Fruit fly (Drosophila melanogaster) whole organism, embryonic: ENCODE measurements around the gene Decay.

Source experiments
- Abd-B ChIP-seq: fragments of 200-800 bp; sonication (Bioruptor generic); optimal IDR thresholded peaks from 2 replicates; lab custom pipeline; 2018; ENCODE audit warnings: missing biosample characterization, mild to moderate bottlenecking, missing genetic modification characterization, moderate library complexity
- Adf1 ChIP-seq: fragments of 200-800 bp; sonication (Bioruptor generic); IDR thresholded peaks from 2 replicates; pipeline ENCODE4 v1.3.6; 2022; ENCODE audit warnings: missing biosample characterization, missing genetic modification characterization
- Antp ChIP-seq: fragments of 200-800 bp; sonication (Bioruptor generic); optimal IDR thresholded peaks from 3 replicates; lab custom pipeline; 2016; ENCODE audit warnings: missing biosample characterization, missing genetic modification characterization
- CG10321 ChIP-seq: fragments of 200-800 bp; sonication (Bioruptor generic); IDR thresholded peaks from 2 replicates; pipeline ENCODE4 v1.3.6; 2022; ENCODE audit warnings: missing biosample characterization, missing genetic modification characterization
- CG10431 ChIP-seq: fragments of 200-800 bp; sonication (Bioruptor generic); optimal IDR thresholded peaks from 3 replicates; lab custom pipeline; 2018; ENCODE audit warnings: missing biosample characterization, mild to moderate bottlenecking, missing genetic modification characterization
- CG11398 ChIP-seq: fragments of 200-800 bp; sonication (Bioruptor generic); optimal IDR thresholded peaks from 2 replicates; lab custom pipeline; 2016; ENCODE audit warnings: missing biosample characterization, missing genetic modification characterization
- CG11695 ChIP-seq: fragments of 200-800 bp; sonication (Bioruptor generic); IDR thresholded peaks from 3 replicates; pipeline ENCODE4 v1.3.6; 2022; ENCODE audit warnings: missing biosample characterization, missing genetic modification characterization
- CG13894 ChIP-seq: fragments of 200-800 bp; sonication (Bioruptor generic); optimal IDR thresholded peaks from 3 replicates; lab custom pipeline; 2018; ENCODE audit warnings: missing biosample characterization, mild to moderate bottlenecking, missing genetic modification characterization, moderate library complexity
- CG14050 ChIP-seq: fragments of 200-800 bp; sonication (Bioruptor generic); IDR thresholded peaks from 3 replicates; pipeline ENCODE4 v1.3.6; 2022; ENCODE audit warnings: missing biosample characterization, missing genetic modification characterization
- CG2889 ChIP-seq: fragments of 200-800 bp; sonication (Bioruptor generic); IDR thresholded peaks from 3 replicates; pipeline ENCODE4 v1.3.6; 2022; ENCODE audit warnings: missing biosample characterization, missing genetic modification characterization
- CG31224 ChIP-seq: fragments of 200-800 bp; sonication (Bioruptor generic); IDR thresholded peaks from 2 replicates; pipeline ENCODE4 v1.3.6; 2022; ENCODE audit warnings: missing biosample characterization, missing genetic modification characterization
- CG32767 ChIP-seq: fragments of 200-800 bp; sonication (Bioruptor generic); IDR thresholded peaks from 2 replicates; pipeline ENCODE4 v1.3.6; 2022; ENCODE audit warnings: missing biosample characterization, missing genetic modification characterization
- CG3407 ChIP-seq: fragments of 200-800 bp; sonication (Bioruptor generic); optimal IDR thresholded peaks from 2 replicates; lab custom pipeline; 2018; ENCODE audit warnings: missing biosample characterization, mild to moderate bottlenecking, missing genetic modification characterization
- CG5245 ChIP-seq: fragments of 200-800 bp; sonication (Bioruptor generic); optimal IDR thresholded peaks from 3 replicates; lab custom pipeline; 2016; ENCODE audit warnings: missing biosample characterization, missing genetic modification characterization
- CG8281 ChIP-seq: fragments of 200-800 bp; sonication (Bioruptor generic); optimal IDR thresholded peaks from 2 replicates; lab custom pipeline; 2018; ENCODE audit warnings: missing biosample characterization, mild to moderate bottlenecking, missing genetic modification characterization, moderate library complexity
- CG8924 ChIP-seq: fragments of 200-800 bp; optimal IDR thresholded peaks from 3 replicates; lab custom pipeline; 2019; ENCODE audit warnings: missing biosample characterization, mild to moderate bottlenecking, missing genetic modification characterization, moderate library complexity
- CG9437 ChIP-seq: fragments of 200-800 bp; sonication (Bioruptor generic); optimal IDR thresholded peaks from 2 replicates; lab custom pipeline; 2018; ENCODE audit warnings: missing biosample characterization, mild to moderate bottlenecking, missing genetic modification characterization
- CTCF ChIP-seq: fragments of 200-800 bp; sonication (Bioruptor generic); optimal IDR thresholded peaks from 2 replicates; lab custom pipeline; 2017; ENCODE audit warnings: missing biosample characterization, mild to moderate bottlenecking, missing genetic modification characterization, moderate library complexity
- E2f1 ChIP-seq: fragments of 200-800 bp; sonication (Bioruptor generic); IDR thresholded peaks from 2 replicates; pipeline ENCODE4 v1.3.6; 2022; ENCODE audit warnings: missing biosample characterization, missing genetic modification characterization
- Hr78 ChIP-seq, 2 experiments: fragments of 200-800 bp in 1 of 2; fragments of >200 bp in 1 of 2; sonication (Bioruptor generic) in 1 of 2; optimal IDR thresholded peaks; 2 replicates each; lab custom pipeline; 2017 to 2019; ENCODE audit warnings: missing biosample characterization in 2 of 2, missing genetic modification characterization in 2 of 2, mild to moderate bottlenecking in 1 of 2, moderate library complexity in 1 of 2
- Jarid2 ChIP-seq: fragments of 200-800 bp; sonication (Bioruptor generic); optimal IDR thresholded peaks from 3 replicates; lab custom pipeline; 2017; ENCODE audit warnings: mild to moderate bottlenecking, missing biosample characterization, missing genetic modification reagents, missing genetic modification characterization
- NC2β ChIP-seq: fragments of 200-800 bp; sonication (Bioruptor generic); optimal IDR thresholded peaks from 2 replicates; lab custom pipeline; 2016; ENCODE audit warnings: missing biosample characterization, missing genetic modification characterization
- Neu2 ChIP-seq: fragments of 200-800 bp; sonication (Bioruptor generic); optimal IDR thresholded peaks from 3 replicates; lab custom pipeline; 2016; ENCODE audit warnings: missing biosample characterization, missing genetic modification characterization, borderline replicate concordance
- NfI ChIP-seq: fragments of 200-800 bp; sonication (Bioruptor generic); optimal IDR thresholded peaks from 3 replicates; lab custom pipeline; 2018; ENCODE audit warnings: missing biosample characterization, mild to moderate bottlenecking, missing genetic modification characterization, moderate library complexity
- Scr ChIP-seq: fragments of 200-800 bp; sonication (Bioruptor generic); IDR thresholded peaks from 2 replicates; pipeline ENCODE4 v1.3.6; 2022; ENCODE audit warnings: missing biosample characterization, missing genetic modification characterization; ENCODE audit not compliant: partially characterized antibody
- Side ChIP-seq: fragments of 200-800 bp; sonication (Bioruptor generic); optimal IDR thresholded peaks from 2 replicates; lab custom pipeline; 2016; ENCODE audit warnings: missing biosample characterization, missing genetic modification characterization
- Trl ChIP-seq, 3 experiments: fragments of >200 bp in 2 of 3; fragments of 200-800 bp in 1 of 3; sonication (Bioruptor generic) in 1 of 3; optimal IDR thresholded peaks; 2 replicates in 1 of 3; 3 replicates in 2 of 3; lab custom pipeline; 2016 to 2017; ENCODE audit warnings: missing biosample characterization in 1 of 3, missing genetic modification characterization in 1 of 3
- ab ChIP-seq: fragments of 200-800 bp; sonication (Bioruptor generic); optimal IDR thresholded peaks from 2 replicates; lab custom pipeline; 2016; ENCODE audit warnings: missing biosample characterization, missing genetic modification characterization
- al ChIP-seq: fragments of 200-800 bp; sonication (Bioruptor generic); IDR thresholded peaks from 2 replicates; pipeline ENCODE4 v1.3.6; 2022; ENCODE audit warnings: missing biosample characterization, missing genetic modification characterization
- ash1 ChIP-seq: fragments of 200-800 bp; sonication (Bioruptor generic); optimal IDR thresholded peaks from 2 replicates; lab custom pipeline; 2018; ENCODE audit warnings: missing biosample characterization, mild to moderate bottlenecking, missing genetic modification characterization
- bbx ChIP-seq: fragments of 200-800 bp; sonication (Bioruptor generic); IDR thresholded peaks from 2 replicates; pipeline ENCODE4 v1.3.6; 2022; ENCODE audit warnings: missing biosample characterization, missing genetic modification characterization; ENCODE audit not compliant: partially characterized antibody
- bcd ChIP-seq: fragments of 200-800 bp; sonication (Bioruptor generic); optimal IDR thresholded peaks from 2 replicates; lab custom pipeline; 2017; ENCODE audit warnings: missing biosample characterization, mild to moderate bottlenecking, missing genetic modification characterization
- btn ChIP-seq: fragments of 200-800 bp; sonication (Bioruptor generic); optimal IDR thresholded peaks from 2 replicates; lab custom pipeline; 2016; ENCODE audit warnings: missing biosample characterization, missing genetic modification characterization
- chn ChIP-seq: fragments of 200-800 bp; sonication (Bioruptor generic); optimal IDR thresholded peaks from 2 replicates; lab custom pipeline; 2016; ENCODE audit warnings: missing biosample characterization, missing genetic modification characterization
- dati ChIP-seq: fragments of 200-800 bp; sonication (Bioruptor generic); IDR thresholded peaks from 2 replicates; pipeline ENCODE4 v1.3.6; 2022; ENCODE audit warnings: missing biosample characterization, missing genetic modification characterization
- en ChIP-seq: fragments of 200-800 bp; sonication (Bioruptor generic); optimal IDR thresholded peaks from 2 replicates; lab custom pipeline; 2016; ENCODE audit warnings: missing biosample characterization, missing genetic modification characterization
- ewg ChIP-seq: fragments of 200-800 bp; sonication (Bioruptor generic); optimal IDR thresholded peaks from 3 replicates; lab custom pipeline; 2017; ENCODE audit warnings: mild to moderate bottlenecking, missing biosample characterization, missing genetic modification reagents, missing genetic modification characterization
- gsb-n ChIP-seq: fragments of 200-800 bp; sonication (Bioruptor generic); optimal IDR thresholded peaks from 3 replicates; lab custom pipeline; 2018; ENCODE audit warnings: missing biosample characterization, mild to moderate bottlenecking, missing genetic modification characterization
- ind ChIP-seq: fragments of 200-800 bp; sonication (Bioruptor generic); optimal IDR thresholded peaks from 3 replicates; lab custom pipeline; 2016; ENCODE audit warnings: missing biosample characterization, missing genetic modification characterization
- jing ChIP-seq: fragments of 200-800 bp; sonication (Bioruptor generic); optimal IDR thresholded peaks from 2 replicates; lab custom pipeline; 2018; ENCODE audit warnings: missing biosample characterization, mild to moderate bottlenecking, missing genetic modification characterization
- lab ChIP-seq: fragments of 200-800 bp; sonication (Bioruptor generic); optimal IDR thresholded peaks from 3 replicates; lab custom pipeline; 2017; ENCODE audit warnings: missing biosample characterization, missing genetic modification characterization, mild to moderate bottlenecking, moderate library complexity, missing genetic modification reagents
- mld ChIP-seq: fragments of 200-800 bp; sonication (Bioruptor generic); IDR thresholded peaks from 3 replicates; pipeline ENCODE4 v1.3.6; 2022; ENCODE audit warnings: missing biosample characterization, missing genetic modification characterization; ENCODE audit not compliant: partially characterized antibody
- nerfin-1 ChIP-seq: fragments of 200-800 bp; sonication (Bioruptor generic); optimal IDR thresholded peaks from 3 replicates; lab custom pipeline; 2019; ENCODE audit warnings: missing biosample characterization, mild to moderate bottlenecking, missing genetic modification characterization, moderate library complexity
- nerfin-2 ChIP-seq: fragments of 200-800 bp; sonication (Bioruptor generic); IDR thresholded peaks from 2 replicates; pipeline ENCODE4 v1.3.6; 2022; ENCODE audit warnings: missing biosample characterization, missing genetic modification characterization; ENCODE audit not compliant: partially characterized antibody
- odd ChIP-seq: fragments of 200-800 bp; sonication (Bioruptor generic); optimal IDR thresholded peaks from 2 replicates; lab custom pipeline; 2017; ENCODE audit warnings: missing biosample characterization, mild to moderate bottlenecking, missing genetic modification characterization
- org-1 ChIP-seq: fragments of 200-800 bp; sonication (Bioruptor generic); optimal IDR thresholded peaks from 2 replicates; lab custom pipeline; 2017; ENCODE audit warnings: missing biosample characterization, missing genetic modification characterization
- sr ChIP-seq: fragments of 200-800 bp; sonication (Bioruptor generic); IDR thresholded peaks from 3 replicates; pipeline ENCODE4 v1.3.6; 2022; ENCODE audit warnings: missing biosample characterization, missing genetic modification characterization
- stc ChIP-seq: fragments of 200-800 bp; sonication (Bioruptor generic); IDR thresholded peaks from 2 replicates; pipeline ENCODE4 v1.3.6; 2022; ENCODE audit warnings: missing biosample characterization, missing genetic modification characterization
- tap ChIP-seq: fragments of 200-800 bp; optimal IDR thresholded peaks from 3 replicates; lab custom pipeline; 2019; ENCODE audit warnings: missing biosample characterization, mild to moderate bottlenecking, missing genetic modification characterization, moderate library complexity
- tgo ChIP-seq: fragments of 200-800 bp; sonication (Bioruptor generic); IDR thresholded peaks from 3 replicates; pipeline ENCODE4 v1.3.6; 2022; ENCODE audit warnings: missing biosample characterization, missing genetic modification characterization
- zf30C ChIP-seq: fragments of 200-800 bp; sonication (Bioruptor generic); optimal IDR thresholded peaks from 3 replicates; lab custom pipeline; 2018; ENCODE audit warnings: missing biosample characterization, mild to moderate bottlenecking, missing genetic modification characterization

Decay gene

dm6 chr3R:16496209-16496608, 4.6 kb downstream of the Decay start (continued):
- peak; percentile 55 for TF ChIP-seq jing (GFP tag; lab: Kevin White, UChicago)
- no peak for TF ChIP-seq Side (GFP tag; lab: Kevin White, UChicago)
- TF ChIP-seq CG3407: peak; percentile 56
- TF ChIP-seq CG32767 (GFP tag; lab: Robert Waterston, UW): 0 out of 2 replicates have a peak, but pooled peaks have one; percentile 16
- no peak for TF ChIP-seq bbx (GFP tag; lab: Robert Waterston, UW)
- TF ChIP-seq chn: peak; percentile 25
- TF ChIP-seq CG11695 (GFP tag; lab: Robert Waterston, UW): no peak
- TF ChIP-seq org-1: no peak
- TF ChIP-seq Abd-B (GFP tag; lab: Kevin White, UChicago): no peak
- peak; percentile 58 for TF ChIP-seq CG8924
- 0 out of 2 replicates have a peak, but pooled peaks have one; percentile 31 for TF ChIP-seq stc (GFP tag; lab: Robert Waterston, UW)
- TF ChIP-seq btn (GFP tag; lab: Kevin White, UChicago): no peak
- TF ChIP-seq nerfin-1 (tag; lab: Kevin White, UChicago): peak; percentile 65
- no peak for TF ChIP-seq CTCF (GFP tag; lab: Kevin White, UChicago)
- peak; percentile 21 for TF ChIP-seq lab
- peak; percentile 47 for TF ChIP-seq CG9437 (GFP tag; lab: Kevin White, UChicago)
- no peak for TF ChIP-seq E2f1 (GFP tag; lab: Robert Waterston, UW)
- TF ChIP-seq NfI (GFP tag; lab: Kevin White, UChicago): peak; percentile 26
- TF ChIP-seq Trl (optimal IDR thresholded peaks at IDR 0.05; lab: Kevin White, UChicago): no peak
- TF ChIP-seq Trl (GFP tag; optimal IDR thresholded peaks at IDR 0.05; lab: Kevin White, UChicago): no peak
- TF ChIP-seq CG31224 (GFP tag; lab: Robert Waterston, UW): no peak
- no peak for TF ChIP-seq dati (GFP tag; lab: Robert Waterston, UW)
- peak; percentile 50 for TF ChIP-seq gsb-n (tag; lab: Kevin White, UChicago)
- TF ChIP-seq tap (tag; lab: Kevin White, UChicago): peak; percentile 61
- TF ChIP-seq CG2889 (GFP tag; lab: Robert Waterston, UW): no peak
- TF ChIP-seq en (GFP tag; lab: Kevin White, UChicago): no peak
- no peak for TF ChIP-seq CG10321 (GFP tag; lab: Robert Waterston, UW)
- TF ChIP-seq mld (GFP tag; lab: Robert Waterston, UW): no peak
- TF ChIP-seq zf30C (GFP tag; lab: Kevin White, UChicago): peak; percentile 21
- TF ChIP-seq NC2β (GFP tag; lab: Kevin White, UChicago): no peak
- no peak for TF ChIP-seq CG5245 (GFP tag; lab: Kevin White, UChicago)
- TF ChIP-seq odd (GFP tag; lab: Kevin White, UChicago): peak; percentile 39
- TF ChIP-seq CG14050: no peak; the same call in 2 of the 3 replicates
- peak; percentile 7 for TF ChIP-seq CG10431 (GFP tag; lab: Kevin White, UChicago)
- peak; percentile 55; the same call in 2 of the 3 replicates for TF ChIP-seq tgo
- TF ChIP-seq al (GFP tag; lab: Robert Waterston, UW): no peak
- TF ChIP-seq ewg (GFP tag; lab: Kevin White, UChicago): peak; percentile 39
- TF ChIP-seq bcd (GFP tag; lab: Kevin White, UChicago): peak; percentile 11
- no peak for TF ChIP-seq nerfin-2 (GFP tag; lab: Robert Waterston, UW)
- TF ChIP-seq CG11398 (GFP tag; lab: Kevin White, UChicago): no peak
- no peak for TF ChIP-seq ab (GFP tag; lab: Kevin White, UChicago)
- no peak for TF ChIP-seq Adf1 (GFP tag; lab: Robert Waterston, UW)
- no peak for TF ChIP-seq ash1 (GFP tag; lab: Kevin White, UChicago)
- TF ChIP-seq Hr78 (GFP tag; optimal IDR thresholded peaks at IDR 0.05; lab: Kevin White, UChicago): peak in 1 of 2 experiments; percentile 29
- TF ChIP-seq CG13894 (tag; lab: Kevin White, UChicago): no peak
- no peak for TF ChIP-seq Antp (GFP tag; lab: Kevin White, UChicago)
- TF ChIP-seq Jarid2: peak; percentile 4
- no peak for TF ChIP-seq Neu2 (GFP tag; lab: Kevin White, UChicago)
- TF ChIP-seq Scr (GFP tag; lab: Robert Waterston, UW): no peak
- TF ChIP-seq ind: peak; percentile 13
- peak; percentile 64; the same call in 2 of the 3 replicates for TF ChIP-seq sr (GFP tag; lab: Robert Waterston, UW)
- TF ChIP-seq CG8281 (tag; lab: Kevin White, UChicago): peak; percentile 14
